Worm (Caenorhabditis elegans): ENCODE results near the gene C25G4.2.

The C25G4.2 gene

ce11 chrIV:12404137-12404536 is 39.7 kb downstream of the C25G4.2 start, which contains the start of gene gex-3 (continued):
- TF ChIP-seq ceh-82 (tag; optimal IDR thresholded peaks at IDR 0.05) (peak; percentile 66 to 89 (median 75)), sptf-1 (tag; optimal IDR thresholded peaks at IDR 0.05) (no peak), nhr-84 (tag; optimal IDR thresholded peaks at IDR 0.05) (no peak), rnt-1 (tag; optimal IDR thresholded peaks at IDR 0.05) (peak; percentile 87), isw-1 (GFP tag; IDR thresholded peaks at IDR 0.05) (peak; percentile 80), jun-1 (tag; optimal IDR thresholded peaks at IDR 0.05) (peak; percentile 75), dpl-1 (GFP tag; optimal IDR thresholded peaks at IDR 0.05) (peak; percentile 93 to 96 (median 96)), lin-39 (tag; optimal IDR thresholded peaks at IDR 0.05) (peak; percentile 33), nhr-71 (tag; optimal IDR thresholded peaks at IDR 0.05) (peak; percentile 87), dsc-1 (tag; optimal IDR thresholded peaks at IDR 0.05) (peak; percentile 63), fos-1 (tag; optimal IDR thresholded peaks at IDR 0.05) (peak; percentile 79), alr-1 (tag; optimal IDR thresholded peaks at IDR 0.05; ENCODE audit: borderline replicate concordance) (no peak), lin-35 (GFP tag; optimal IDR thresholded peaks at IDR 0.05) (peak; percentile 96 to 99), F16B12.6 (tag; optimal IDR thresholded peaks at IDR 0.05) (peak; percentile 53), fkh-4 (tag; optimal IDR thresholded peaks at IDR 0.05; ENCODE audit: borderline replicate concordance) (no peak), nhr-90 (tag; optimal IDR thresholded peaks at IDR 0.05; ENCODE audit: poor library complexity) (peak; percentile 78), snpc-4 (tag; optimal IDR thresholded peaks at IDR 0.05) (peak; percentile 67), unc-30 (tag; optimal IDR thresholded peaks at IDR 0.05) (no peak), ztf-11 (tag; optimal IDR thresholded peaks at IDR 0.05) (peak in 1 of 2 experiments; percentile 59), elt-2 (tag; optimal IDR thresholded peaks at IDR 0.05) (peak; percentile 19), pag-3 (tag; optimal IDR thresholded peaks at IDR 0.05; ENCODE audit: borderline replicate concordance, insufficient read depth) (no peak), nhr-237 (tag; optimal IDR thresholded peaks at IDR 0.05) (peak; percentile 16), mef-2 (tag; optimal IDR thresholded peaks at IDR 0.05) (no peak), efl-1 (optimal IDR thresholded peaks at IDR 0.05) (peak; percentile 90 to 97), efl-1 (GFP tag; optimal IDR thresholded peaks at IDR 0.05 in 1 of 2) (peak; percentile 95 to 100), C16A3.4 (tag; optimal IDR thresholded peaks at IDR 0.05) (peak; percentile 96), nhr-12 (tag; optimal IDR thresholded peaks at IDR 0.05) (no peak), ztf-4 (tag; optimal IDR thresholded peaks at IDR 0.05) (peak; percentile 26), unc-98 (GFP tag; IDR thresholded peaks at IDR 0.05) (no peak), nhr-76 (tag; optimal IDR thresholded peaks at IDR 0.05) (no peak), zip-4 (GFP tag; optimal IDR thresholded peaks at IDR 0.05) (no peak)

- TF ChIP-seq efl-1 (optimal IDR thresholded peaks at IDR 0.05) = no peak
- peak in 1 of 2 experiments; percentile 71 for TF ChIP-seq efl-1 (GFP tag; optimal IDR thresholded peaks at IDR 0.05 in 1 of 2)
- TF ChIP-seq blmp-1 (tag; optimal IDR thresholded peaks at IDR 0.05) = peak; percentile 87
- TF ChIP-seq nhr-85 (tag) = peak; percentile 39
- TF ChIP-seq elt-3 (tag; optimal IDR thresholded peaks at IDR 0.05) = peak in 2 of 6 experiments; percentile 36 to 50
- TF ChIP-seq tbx-2 (tag; optimal IDR thresholded peaks at IDR 0.05) = no peak
- TF ChIP-seq pax-3 (tag; optimal IDR thresholded peaks at IDR 0.05) = no peak
Measured at ce11 chrIV:12403440-12403839, 40.4 kb downstream of the C25G4.2 start.

- TF ChIP-seq elt-2 (tag; optimal IDR thresholded peaks at IDR 0.05) (peak; percentile 5), ceh-63 (GFP tag; optimal IDR thresholded peaks at IDR 0.05) (no peak), mdl-1 (tag; optimal IDR thresholded peaks at IDR 0.05) (no peak), egl-13 (tag; optimal IDR thresholded peaks at IDR 0.05) (no peak), unc-62 (GFP tag; optimal IDR thresholded peaks at IDR 0.05) (no peak)
Measured at ce11 chrIV:12399983-12400382, 43.9 kb downstream of the C25G4.2 start.

Measured in whole organism, L1 larva.